Fruit fly (Drosophila melanogaster): ENCODE results near the gene HP1D3csd.

HP1D3csd gene

dm6 chrX:19155922-19156437 is 34.0 kb upstream of the HP1D3csd start (continued):
- TF ChIP-seq eyg (GFP tag; optimal IDR thresholded peaks at IDR 0.05) = no peak
- TF ChIP-seq crc (GFP tag; optimal IDR thresholded peaks at IDR 0.05) = no peak
- peak; percentile 64 for TF ChIP-seq danr (GFP tag; IDR thresholded peaks at IDR 0.05)
- peak; percentile 52; the same call in 1 of the 3 replicates for TF ChIP-seq CG6175 (GFP tag; IDR thresholded peaks at IDR 0.05)
- TF ChIP-seq zen (tag; optimal IDR thresholded peaks at IDR 0.05) = peak; percentile 95
- no peak for TF ChIP-seq HLHmδ (GFP tag; optimal IDR thresholded peaks at IDR 0.05)
- TF ChIP-seq Oaz (GFP tag; IDR thresholded peaks at IDR 0.05) = no peak
- no peak for TF ChIP-seq CG42726 (GFP tag; IDR thresholded peaks at IDR 0.05; ENCODE audit: partially characterized antibody)
- TF ChIP-seq gsb (GFP tag; IDR thresholded peaks at IDR 0.05) = peak; percentile 54; the same call in 1 of the 2 replicates
- TF ChIP-seq CG43689 (GFP tag; IDR thresholded peaks at IDR 0.05) = no peak
- peak; percentile 26 for TF ChIP-seq Bdp1 (GFP tag; optimal IDR thresholded peaks at IDR 0.05)
- no peak for TF ChIP-seq disco-r (GFP tag; optimal IDR thresholded peaks at IDR 0.05)
- TF ChIP-seq Lpt (GFP tag; optimal IDR thresholded peaks at IDR 0.05) = no peak
- peak; percentile 66 for TF ChIP-seq esg (GFP tag; conservative IDR thresholded peaks at IDR 0.05)
- TF ChIP-seq tx (GFP tag; optimal IDR thresholded peaks at IDR 0.05) = no peak
- TF ChIP-seq Hr39 (optimal IDR thresholded peaks at IDR 0.05) = no peak
- peak; percentile 82 for TF ChIP-seq Med (GFP tag)
- TF ChIP-seq Gug (GFP tag; IDR thresholded peaks at IDR 0.05) = peak; percentile 63; the same call in 3 of the 4 replicates
- TF ChIP-seq CG6689 (GFP tag; IDR thresholded peaks at IDR 0.05) = peak; percentile 86
- TF ChIP-seq CG10543 (GFP tag; optimal IDR thresholded peaks at IDR 0.05) = no peak
- peak; percentile 60 for TF ChIP-seq CG9437 (GFP tag; optimal IDR thresholded peaks at IDR 0.05)
- TF ChIP-seq pnt (GFP tag; optimal IDR thresholded peaks at IDR 0.05) = peak; percentile 23
- TF ChIP-seq Dip2 (GFP tag; IDR thresholded peaks at IDR 0.05) = no peak
- peak; percentile 39 for TF ChIP-seq CG2116 (GFP tag; optimal IDR thresholded peaks at IDR 0.05)
- TF ChIP-seq tio (GFP tag; optimal IDR thresholded peaks at IDR 0.05) = peak; percentile 77
- peak; percentile 85 for TF ChIP-seq CG15601 (tag; optimal IDR thresholded peaks at IDR 0.05)
- TF ChIP-seq Mrtf (GFP tag; IDR thresholded peaks at IDR 0.05) = peak; percentile 65; the same call in 2 of the 3 replicates
- TF ChIP-seq CG12155 (GFP tag; optimal IDR thresholded peaks at IDR 0.05) = peak; percentile 69
- TF ChIP-seq ac (GFP tag; optimal IDR thresholded peaks at IDR 0.05) = peak; percentile 89
- TF ChIP-seq CG10209 (GFP tag; optimal IDR thresholded peaks at IDR 0.05) = peak; percentile 81
- TF ChIP-seq nau (GFP tag; optimal IDR thresholded peaks at IDR 0.05) = peak; percentile 46
- TF ChIP-seq salm (tag; optimal IDR thresholded peaks at IDR 0.05) = peak; percentile 55
- TF ChIP-seq da (GFP tag; optimal IDR thresholded peaks at IDR 0.05) = no peak
- TF ChIP-seq fu2 (GFP tag; optimal IDR thresholded peaks at IDR 0.05) = no peak
- peak; percentile 51 for TF ChIP-seq CG12219 (GFP tag; optimal IDR thresholded peaks at IDR 0.05)
- TF ChIP-seq fru (optimal IDR thresholded peaks at IDR 0.05) = no peak
- TF ChIP-seq MESR4 (GFP tag; optimal IDR thresholded peaks at IDR 0.05) = peak; percentile 8
- TF ChIP-seq mam (GFP tag; optimal IDR thresholded peaks at IDR 0.05) = peak; percentile 38
- TF ChIP-seq CG10274 (GFP tag; optimal IDR thresholded peaks at IDR 0.05) = peak; percentile 47
- TF ChIP-seq ap (GFP tag; IDR thresholded peaks at IDR 0.05) = peak; percentile 60
- no peak for TF ChIP-seq D (optimal IDR thresholded peaks at IDR 0.05)
- TF ChIP-seq D (GFP tag; optimal IDR thresholded peaks at IDR 0.05) = peak; percentile 82
- no peak for TF ChIP-seq CG1792 (GFP tag; optimal IDR thresholded peaks at IDR 0.05)
- TF ChIP-seq CG15073 (GFP tag; optimal IDR thresholded peaks at IDR 0.05) = peak; percentile 30
- TF ChIP-seq Stat92E (GFP tag; optimal IDR thresholded peaks at IDR 0.05) = peak in 1 of 3 experiments; percentile 85
- TF ChIP-seq CG11696 (GFP tag; IDR thresholded peaks at IDR 0.05) = peak; percentile 60
- TF ChIP-seq CG8765 (GFP tag; IDR thresholded peaks at IDR 0.05) = peak; percentile 90
- TF ChIP-seq ssp (GFP tag; IDR thresholded peaks at IDR 0.05) = peak; percentile 66
- TF ChIP-seq gcm (GFP tag; optimal IDR thresholded peaks at IDR 0.05) = peak; percentile 85
- TF ChIP-seq cad (GFP tag; optimal IDR thresholded peaks at IDR 0.05) = no peak
- no peak for TF ChIP-seq amos (GFP tag; IDR thresholded peaks at IDR 0.05; ENCODE audit: partially characterized antibody)
- peak; percentile 84 for TF ChIP-seq croc (GFP tag; conservative IDR thresholded peaks at IDR 0.05)
